Fruit fly (Drosophila melanogaster) whole organism, embryonic: ENCODE data around the gene CG2663.

Experiments used
- Atf-2 ChIP-seq: fragments of 200-800 bp; sonication (Bioruptor generic); optimal IDR thresholded peaks from 2 replicates; lab custom pipeline; 2016; ENCODE audit warnings: missing biosample characterization, missing genetic modification characterization
- CG11093 ChIP-seq: fragments of 200-800 bp; sonication (Bioruptor generic); IDR thresholded peaks from 3 replicates; pipeline ENCODE4 v1.3.6; 2022; ENCODE audit warnings: missing biosample characterization, missing genetic modification characterization
- CG11398 ChIP-seq: fragments of 200-800 bp; sonication (Bioruptor generic); optimal IDR thresholded peaks from 2 replicates; lab custom pipeline; 2016; ENCODE audit warnings: missing biosample characterization, missing genetic modification characterization
- CG11723 ChIP-seq: fragments of 200-800 bp; sonication (Bioruptor generic); optimal IDR thresholded peaks from 2 replicates; lab custom pipeline; 2017; ENCODE audit warnings: missing biosample characterization, mild to moderate bottlenecking, missing genetic modification characterization
- CG12659 ChIP-seq: fragments of 200-800 bp; sonication (Bioruptor generic); optimal IDR thresholded peaks from 3 replicates; lab custom pipeline; 2017; ENCODE audit warnings: mild to moderate bottlenecking, missing biosample characterization, missing genetic modification reagents, missing genetic modification characterization
- CG14860 ChIP-seq: fragments of 200-800 bp; sonication (Bioruptor generic); IDR thresholded peaks from 3 replicates; pipeline ENCODE4 v1.3.6; 2022; ENCODE audit warnings: missing biosample characterization, missing genetic modification characterization; ENCODE audit not compliant: partially characterized antibody
- CG15696 ChIP-seq: fragments of 200-800 bp; sonication (Bioruptor generic); optimal IDR thresholded peaks from 2 replicates; lab custom pipeline; 2019; ENCODE audit warnings: missing biosample characterization, mild to moderate bottlenecking, missing genetic modification characterization, moderate library complexity
- CG1603 ChIP-seq: fragments of 200-800 bp; sonication (Bioruptor generic); optimal IDR thresholded peaks from 2 replicates; lab custom pipeline; 2019; ENCODE audit warnings: missing biosample characterization, mild to moderate bottlenecking, missing genetic modification characterization, moderate library complexity
- CG16813 ChIP-seq: fragments of 200-800 bp; sonication (Bioruptor generic); IDR thresholded peaks from 3 replicates; pipeline ENCODE4 v1.3.6; 2022; ENCODE audit warnings: missing biosample characterization, missing genetic modification characterization; ENCODE audit not compliant: partially characterized antibody
- CG17802 ChIP-seq: fragments of 200-800 bp; sonication (Bioruptor generic); optimal IDR thresholded peaks from 2 replicates; lab custom pipeline; 2018; ENCODE audit warnings: missing biosample characterization, mild to moderate bottlenecking, missing genetic modification characterization, moderate library complexity
- CG18599 ChIP-seq: fragments of 200-800 bp; sonication (Bioruptor generic); optimal IDR thresholded peaks from 3 replicates; lab custom pipeline; 2017; ENCODE audit warnings: missing biosample characterization, missing genetic modification characterization, mild to moderate bottlenecking, moderate library complexity, missing genetic modification reagents
- CG2129 ChIP-seq: fragments of 200-800 bp; sonication (Bioruptor generic); IDR thresholded peaks from 2 replicates; pipeline ENCODE4 v1.3.6; 2022; ENCODE audit warnings: missing biosample characterization, missing genetic modification characterization; ENCODE audit not compliant: partially characterized antibody
- CG34376 ChIP-seq: fragments of 200-800 bp; sonication (Bioruptor generic); optimal IDR thresholded peaks from 2 replicates; lab custom pipeline; 2018; ENCODE audit warnings: missing biosample characterization, mild to moderate bottlenecking, missing genetic modification characterization
- CG42726 ChIP-seq: fragments of 200-800 bp; sonication (Bioruptor generic); IDR thresholded peaks from 2 replicates; pipeline ENCODE4 v1.3.6; 2022; ENCODE audit warnings: missing biosample characterization, missing genetic modification characterization; ENCODE audit not compliant: partially characterized antibody
- CG6654 ChIP-seq: fragments of 200-800 bp; sonication (Bioruptor generic); optimal IDR thresholded peaks from 2 replicates; lab custom pipeline; 2017; ENCODE audit warnings: missing biosample characterization, mild to moderate bottlenecking, missing genetic modification characterization
- CG7271 ChIP-seq: fragments of 200-800 bp; sonication (Bioruptor generic); optimal IDR thresholded peaks from 2 replicates; lab custom pipeline; 2018; ENCODE audit warnings: missing biosample characterization, mild to moderate bottlenecking, missing genetic modification characterization, moderate library complexity
- CG7556 ChIP-seq: fragments of 200-800 bp; sonication (Bioruptor generic); optimal IDR thresholded peaks from 2 replicates; lab custom pipeline; 2017; ENCODE audit warnings: missing biosample characterization, mild to moderate bottlenecking, missing genetic modification characterization
- CG7786 ChIP-seq: fragments of 200-800 bp; sonication (Bioruptor generic); optimal IDR thresholded peaks from 2 replicates; lab custom pipeline; 2016; ENCODE audit warnings: missing biosample characterization, missing genetic modification characterization
- CG8944 ChIP-seq: fragments of 200-800 bp; sonication (Bioruptor generic); optimal IDR thresholded peaks from 3 replicates; lab custom pipeline; 2016; ENCODE audit warnings: missing biosample characterization, missing genetic modification characterization
- CG9797 ChIP-seq: fragments of 200-800 bp; sonication (Bioruptor generic); optimal IDR thresholded peaks from 3 replicates; lab custom pipeline; 2018; ENCODE audit warnings: missing biosample characterization, mild to moderate bottlenecking, missing genetic modification characterization
- CG9876 ChIP-seq: fragments of 200-800 bp; sonication (Bioruptor generic); optimal IDR thresholded peaks from 2 replicates; lab custom pipeline; 2016; ENCODE audit warnings: missing biosample characterization, missing genetic modification characterization
- CHES-1-like ChIP-seq: fragments of 200-800 bp; sonication (Bioruptor generic); optimal IDR thresholded peaks from 2 replicates; lab custom pipeline; 2016; ENCODE audit warnings: missing biosample characterization, missing genetic modification characterization
- Dll ChIP-seq: fragments of 200-800 bp; sonication (Bioruptor generic); IDR thresholded peaks from 4 replicates; pipeline ENCODE4 v1.3.6; 2022; ENCODE audit warnings: missing biosample characterization, missing genetic modification characterization; ENCODE audit not compliant: partially characterized antibody
- Doc2 ChIP-seq: fragments of 200-800 bp; sonication (Bioruptor generic); IDR thresholded peaks from 2 replicates; pipeline ENCODE4 v1.3.6; 2022; ENCODE audit warnings: missing biosample characterization, missing genetic modification characterization
- Gug ChIP-seq: fragments of 200-800 bp; sonication (Bioruptor generic); IDR thresholded peaks from 4 replicates; pipeline ENCODE4 v1.3.6; 2022; ENCODE audit warnings: missing biosample characterization, missing genetic modification characterization
- HHEX ChIP-seq: fragments of 200-800 bp; sonication (Bioruptor generic); optimal IDR thresholded peaks from 3 replicates; lab custom pipeline; 2017; ENCODE audit warnings: missing biosample characterization, mild to moderate bottlenecking, missing genetic modification characterization, missing genetic modification reagents
- Hsf ChIP-seq: fragments of 200-800 bp; sonication (Bioruptor generic); optimal IDR thresholded peaks from 3 replicates; lab custom pipeline; 2016; ENCODE audit warnings: missing biosample characterization, missing genetic modification characterization
- Mad ChIP-seq: fragments of 200-800 bp; sonication (Bioruptor generic); optimal IDR thresholded peaks from 2 replicates; lab custom pipeline; 2016; ENCODE audit warnings: missing biosample characterization, missing genetic modification characterization
- Mes4 ChIP-seq: fragments of 200-800 bp; sonication (Bioruptor generic); optimal IDR thresholded peaks from 2 replicates; lab custom pipeline; 2016; ENCODE audit warnings: missing biosample characterization, missing genetic modification characterization
- Sox100B ChIP-seq: fragments of 200-800 bp; sonication (Bioruptor generic); optimal IDR thresholded peaks from 3 replicates; lab custom pipeline; 2018; ENCODE audit warnings: missing biosample characterization, mild to moderate bottlenecking, missing genetic modification characterization
- Stat92E ChIP-seq, 3 experiments: fragments of >200 bp in 2 of 3; fragments of 200-800 bp in 1 of 3; sonication (Bioruptor generic) in 1 of 3; optimal IDR thresholded peaks; 2 replicates each; lab custom pipeline; 2017 to 2019; ENCODE audit warnings: missing biosample characterization in 3 of 3, missing genetic modification characterization in 3 of 3, mild to moderate bottlenecking in 1 of 3, moderate library complexity in 1 of 3
- caup ChIP-seq: fragments of 200-800 bp; sonication (Bioruptor generic); optimal IDR thresholded peaks from 3 replicates; lab custom pipeline; 2017; ENCODE audit warnings: missing biosample characterization, mild to moderate bottlenecking, missing genetic modification characterization, moderate library complexity; ENCODE audit not compliant: severe bottlenecking
- corto ChIP-seq: fragments of 200-800 bp; sonication (Bioruptor generic); optimal IDR thresholded peaks from 2 replicates; lab custom pipeline; 2016; ENCODE audit warnings: missing biosample characterization, mild to moderate bottlenecking, missing genetic modification characterization, moderate library complexity
- dmrt11E ChIP-seq: fragments of 200-800 bp; sonication (Bioruptor generic); optimal IDR thresholded peaks from 3 replicates; lab custom pipeline; 2018; ENCODE audit warnings: missing biosample characterization, mild to moderate bottlenecking, missing genetic modification characterization, moderate library complexity
- eve ChIP-seq, 2 experiments: fragments of >200 bp; optimal IDR thresholded peaks; 2 replicates each; lab custom pipeline; 2017; ENCODE audit warnings: missing biosample characterization in 2 of 2, missing genetic modification characterization in 2 of 2
- her ChIP-seq: fragments of 200-800 bp; sonication (Bioruptor generic); optimal IDR thresholded peaks from 2 replicates; lab custom pipeline; 2016; ENCODE audit warnings: missing biosample characterization, missing genetic modification characterization
- ind ChIP-seq: fragments of 200-800 bp; sonication (Bioruptor generic); optimal IDR thresholded peaks from 3 replicates; lab custom pipeline; 2016; ENCODE audit warnings: missing biosample characterization, missing genetic modification characterization
- jing ChIP-seq: fragments of 200-800 bp; sonication (Bioruptor generic); optimal IDR thresholded peaks from 2 replicates; lab custom pipeline; 2018; ENCODE audit warnings: missing biosample characterization, mild to moderate bottlenecking, missing genetic modification characterization
- nau ChIP-seq: fragments of 200-800 bp; sonication (Bioruptor generic); optimal IDR thresholded peaks from 3 replicates; lab custom pipeline; 2017; ENCODE audit warnings: missing biosample characterization, mild to moderate bottlenecking, missing genetic modification characterization, missing genetic modification reagents
- oc ChIP-seq: fragments of 200-800 bp; sonication (Bioruptor generic); optimal IDR thresholded peaks from 2 replicates; lab custom pipeline; 2018; ENCODE audit warnings: missing biosample characterization, mild to moderate bottlenecking, missing genetic modification characterization, moderate library complexity
- pan ChIP-seq, 4 experiments: fragments of >200 bp in 3 of 4; fragments of 200-800 bp in 1 of 4; sonication (Bioruptor generic) in 1 of 4; optimal IDR thresholded peaks in 3 of 4; IDR thresholded peaks in 1 of 4; 2 replicates each; pipeline versions ENCODE4 v1.3.6 to Lab custom; 2017 to 2022; ENCODE audit warnings: missing biosample characterization in 2 of 4, missing genetic modification characterization in 2 of 4, mixed read lengths in 1 of 4
- pho ChIP-seq: fragments of 200-800 bp; sonication (Bioruptor generic); optimal IDR thresholded peaks from 2 replicates; lab custom pipeline; 2016; ENCODE audit warnings: missing biosample characterization, missing genetic modification characterization
- pnt ChIP-seq: fragments of 200-800 bp; sonication (Bioruptor generic); optimal IDR thresholded peaks from 3 replicates; lab custom pipeline; 2016; ENCODE audit warnings: missing biosample characterization, missing genetic modification characterization
- sob ChIP-seq: fragments of 200-800 bp; sonication (Bioruptor generic); IDR thresholded peaks from 2 replicates; pipeline ENCODE4 v1.3.6; 2022; ENCODE audit warnings: missing biosample characterization, missing genetic modification characterization
- tll ChIP-seq, 2 experiments: fragments of 200-800 bp in 1 of 2; fragments of >200 bp in 1 of 2; sonication (Bioruptor generic) in 1 of 2; optimal IDR thresholded peaks; 2 replicates each; lab custom pipeline; 2017 to 2019; ENCODE audit warnings: missing biosample characterization in 2 of 2, missing genetic modification characterization in 2 of 2, mild to moderate bottlenecking in 1 of 2, moderate library complexity in 1 of 2
- toy ChIP-seq: fragments of 200-800 bp; sonication (Bioruptor generic); IDR thresholded peaks from 2 replicates; pipeline ENCODE4 v1.3.6; 2022; ENCODE audit warnings: missing biosample characterization, missing genetic modification characterization
- vvl ChIP-seq: fragments of 200-800 bp; sonication (Bioruptor generic); IDR thresholded peaks from 2 replicates; pipeline ENCODE4 v1.3.6; 2022; ENCODE audit warnings: missing biosample characterization, missing genetic modification characterization
- zf30C ChIP-seq: fragments of 200-800 bp; sonication (Bioruptor generic); optimal IDR thresholded peaks from 3 replicates; lab custom pipeline; 2018; ENCODE audit warnings: missing biosample characterization, mild to moderate bottlenecking, missing genetic modification characterization
- zfh2 ChIP-seq: fragments of 200-800 bp; sonication (Bioruptor generic); optimal IDR thresholded peaks from 2 replicates; lab custom pipeline; 2016; ENCODE audit warnings: missing biosample characterization, missing genetic modification characterization

Gene CG2663

dm6 chr3R:5357935-5358414, 46.0 kb downstream of the CG2663 start, which contains the start of gene Prosbeta7 (continued):
- TF ChIP-seq CG8944 (GFP tag; lab: Kevin White, UChicago) (no peak), CG9797 (GFP tag; lab: Kevin White, UChicago) (peak; percentile 90), sob (GFP tag; lab: Robert Waterston, UW) (no peak), corto (GFP tag; lab: Kevin White, UChicago) (no peak), dmrt11E (no peak), her (GFP tag; lab: Kevin White, UChicago) (no peak), CG11093 (GFP tag; lab: Robert Waterston, UW) (no peak), tll (GFP tag; optimal IDR thresholded peaks at IDR 0.05; lab: Kevin White, UChicago) (peak in 1 of 2 experiments; percentile 72), Stat92E (GFP tag; optimal IDR thresholded peaks at IDR 0.05; lab: Kevin White, UChicago) (peak in 1 of 3 experiments; percentile 14), CG11723 (GFP tag; lab: Kevin White, UChicago) (no peak), vvl (GFP tag; lab: Robert Waterston, UW) (no peak), CG9876 (GFP tag; lab: Kevin White, UChicago) (no peak), CG2129 (GFP tag; lab: Robert Waterston, UW) (no peak), jing (GFP tag; lab: Kevin White, UChicago) (no peak), Dll (GFP tag; lab: Robert Waterston, UW) (peak; percentile 66), CG6654 (no peak), Doc2 (GFP tag; lab: Robert Waterston, UW) (no peak), caup (GFP tag; lab: Kevin White, UChicago) (no peak), oc (tag; lab: Kevin White, UChicago) (no peak), toy (no peak), Gug (GFP tag; lab: Robert Waterston, UW) (no peak), CHES-1-like (no peak), Atf-2 (no peak), CG11398 (no peak), CG34376 (GFP tag; lab: Kevin White, UChicago) (no peak), Mad (no peak), CG12659 (GFP tag; lab: Kevin White, UChicago) (peak; percentile 59), CG15696 (tag; lab: Kevin White, UChicago) (no peak), pho (GFP tag; lab: Kevin White, UChicago) (no peak), CG14860 (GFP tag; lab: Robert Waterston, UW) (peak; percentile 56), ind (no peak), CG18599 (no peak), nau (GFP tag; lab: Kevin White, UChicago) (no peak), CG17802 (tag; lab: Kevin White, UChicago) (no peak), CG1603 (tag; lab: Kevin White, UChicago) (peak; percentile 68), zfh2 (no peak), CG7786 (GFP tag; lab: Kevin White, UChicago) (no peak), pan (optimal IDR thresholded peaks at IDR 0.05; lab: Kevin White, UChicago) (no peak), pan (GFP tag; optimal IDR thresholded peaks at IDR 0.05 in 1 of 2, IDR thresholded peaks at IDR 0.05 in 1 of 2) (no peak), CG7271 (tag; lab: Kevin White, UChicago) (no peak), HHEX (GFP tag; lab: Kevin White, UChicago) (no peak), Mes4 (GFP tag; lab: Kevin White, UChicago) (no peak), Sox100B (no peak), eve (GFP tag; optimal IDR thresholded peaks at IDR 0.05; lab: Kevin White, UChicago) (no peak), CG16813 (GFP tag; lab: Robert Waterston, UW) (peak; percentile 65), Hsf (GFP tag; lab: Kevin White, UChicago) (no peak), pnt (GFP tag; lab: Kevin White, UChicago) (no peak), CG7556 (GFP tag; lab: Kevin White, UChicago) (no peak), zf30C (no peak), CG42726 (no peak)
